Worm (Caenorhabditis elegans) whole organism, midembryonic: ENCODE data around the gene amt-4.

Source experiments
- T22C8.4 ChIP-seq: fragments of 200-800 bp; sonication (Bioruptor generic); IDR thresholded peaks from 2 replicates; pipeline ENCODE4 v1.3.6; 2022; ENCODE audit warnings: missing genetic modification characterization, missing compliant biosample characterization
- cog-1 ChIP-seq: sonication (generic microtip); optimal IDR thresholded peaks from 2 replicates; lab custom pipeline; 2016; ENCODE audit warnings: missing genetic modification characterization, missing compliant biosample characterization
- flt-1 ChIP-seq: fragments of 200-800 bp; sonication (Bioruptor generic); IDR thresholded peaks from 2 replicates; pipeline ENCODE4 v1.3.6; 2022; ENCODE audit warnings: missing genetic modification characterization, missing compliant biosample characterization
- klf-2 ChIP-seq: fragments of 200-800 bp; sonication (Bioruptor generic); conservative IDR thresholded peaks from 2 replicates; pipeline ENCODE4 v1.3.6; 2022; ENCODE audit warnings: missing genetic modification reagents, missing genetic modification characterization, missing compliant biosample characterization
- med-1 ChIP-seq: sonication (generic microtip); optimal IDR thresholded peaks from 2 replicates; lab custom pipeline; 2017; ENCODE audit warnings: missing genetic modification characterization, mild to moderate bottlenecking, missing compliant biosample characterization, antibody characterized with exemption, missing genetic modification reagents; ENCODE audit not compliant: insufficient read depth
- ref-1 ChIP-seq: fragments of 200-800 bp; sonication (Bioruptor generic); conservative IDR thresholded peaks from 2 replicates; pipeline ENCODE4 v1.3.6; 2022; ENCODE audit warnings: missing genetic modification reagents, missing genetic modification characterization, missing compliant biosample characterization
- tab-1 ChIP-seq: fragments of 200-800 bp; sonication (Bioruptor generic); IDR thresholded peaks from 2 replicates; pipeline ENCODE4 v1.3.6; 2022; ENCODE audit warnings: missing genetic modification characterization, missing compliant biosample characterization
- ztf-23 ChIP-seq: fragments of 200-800 bp; sonication (Bioruptor generic); IDR thresholded peaks from 2 replicates; pipeline ENCODE4 v1.3.6; 2022; ENCODE audit warnings: missing genetic modification reagents, missing genetic modification characterization, missing compliant biosample characterization
- ztf-29 ChIP-seq: fragments of 200-800 bp; sonication (Bioruptor generic); IDR thresholded peaks from 2 replicates; pipeline ENCODE4 v1.3.6; 2022; ENCODE audit warnings: missing genetic modification reagents, missing genetic modification characterization, missing compliant biosample characterization

Gene amt-4

ce11 chrX:4528905-4529304 lies 36.2 kb upstream of the amt-4 start:
- TF ChIP-seq cog-1 (tag; lab: Kevin White, UChicago) (no peak), ztf-29 (no peak), flt-1 (no peak), T22C8.4 (GFP tag; lab: Robert Waterston, UW) (no peak), klf-2 (GFP tag; lab: Robert Waterston, UW) (no peak), tab-1 (GFP tag; lab: Robert Waterston, UW) (no peak)

DNA sequence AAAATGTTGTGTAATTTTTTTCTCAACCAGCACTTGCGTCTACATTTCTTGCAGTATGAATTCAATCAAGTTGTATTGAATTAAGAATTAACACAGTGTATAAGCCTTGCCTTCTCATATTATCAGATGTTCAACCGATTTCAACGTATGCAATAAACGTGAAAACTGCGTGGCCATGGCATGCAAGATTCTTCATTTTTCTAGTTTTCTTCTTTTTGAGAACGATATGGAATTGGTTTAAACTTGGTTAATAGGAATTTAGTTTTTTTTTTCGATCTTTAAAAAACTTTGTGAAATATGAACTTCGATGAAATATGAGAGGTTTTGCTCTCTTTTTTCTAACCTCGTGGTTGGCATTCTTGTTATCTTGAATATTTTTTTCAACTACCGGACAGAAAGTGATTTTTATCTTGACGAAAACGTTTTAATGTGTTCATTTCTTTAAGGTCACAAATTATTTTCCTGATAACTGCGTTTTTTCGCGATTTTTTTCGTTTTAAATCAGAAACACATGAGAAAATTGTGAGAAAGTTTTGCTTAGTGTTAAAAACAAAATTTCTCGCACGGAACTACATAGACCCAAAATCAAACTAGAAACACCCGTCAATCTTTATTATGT lies 34.6 kb upstream of the amt-4 start:
- TF ChIP-seq med-1 (GFP tag; lab: Kevin White, UChicago), result no peak
- no peak for TF ChIP-seq ref-1 (GFP tag; lab: Robert Waterston, UW)
- TF ChIP-seq tab-1 (GFP tag; lab: Robert Waterston, UW), result no peak
- TF ChIP-seq klf-2 (GFP tag; lab: Robert Waterston, UW), result no peak
- no peak for TF ChIP-seq ztf-23
- no peak for TF ChIP-seq T22C8.4 (GFP tag; lab: Robert Waterston, UW)
- no peak for TF ChIP-seq flt-1
- no peak for TF ChIP-seq ztf-29
- no peak for TF ChIP-seq cog-1 (tag; lab: Kevin White, UChicago)

DNA sequence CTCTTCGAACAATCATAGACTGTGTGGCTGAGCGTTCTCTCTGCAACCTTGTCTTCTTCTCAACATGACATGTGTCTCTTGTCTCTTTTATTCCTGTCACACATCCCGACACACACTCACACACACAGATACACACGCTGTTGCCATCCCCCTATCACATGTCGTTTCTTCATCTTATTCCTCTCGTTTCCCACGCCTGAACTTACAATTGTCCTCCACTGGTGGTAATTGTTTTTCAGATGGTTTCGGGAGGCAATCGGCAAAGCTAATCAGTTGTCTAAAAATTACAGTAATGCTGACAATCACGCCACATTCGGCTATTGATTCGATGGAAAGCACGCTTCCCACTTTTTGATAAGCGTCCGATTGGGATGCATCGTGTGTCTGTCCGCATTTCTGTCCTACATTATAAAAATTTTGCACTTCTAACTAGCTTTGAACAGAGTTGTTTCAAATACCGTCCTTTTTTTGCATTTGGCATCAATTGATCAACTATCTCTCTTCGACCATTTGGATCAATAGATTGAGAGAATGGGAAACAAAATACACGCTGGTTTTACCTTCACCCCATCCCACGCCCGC lies 32.9 kb upstream of the amt-4 start, which contains the start of gene nhr-35:
TSS of gene nhr-35 (plus strand) at position 532 of the 582 bp plus-strand sequence.
- TF ChIP-seq T22C8.4 (GFP tag; lab: Robert Waterston, UW) (no peak), med-1 (GFP tag; lab: Kevin White, UChicago) (no peak), ztf-23 (no peak), ref-1 (GFP tag; lab: Robert Waterston, UW) (no peak), tab-1 (GFP tag; lab: Robert Waterston, UW) (no peak), cog-1 (tag; lab: Kevin White, UChicago) (no peak), flt-1 (no peak), ztf-29 (no peak), klf-2 (GFP tag; lab: Robert Waterston, UW) (no peak)

DNA sequence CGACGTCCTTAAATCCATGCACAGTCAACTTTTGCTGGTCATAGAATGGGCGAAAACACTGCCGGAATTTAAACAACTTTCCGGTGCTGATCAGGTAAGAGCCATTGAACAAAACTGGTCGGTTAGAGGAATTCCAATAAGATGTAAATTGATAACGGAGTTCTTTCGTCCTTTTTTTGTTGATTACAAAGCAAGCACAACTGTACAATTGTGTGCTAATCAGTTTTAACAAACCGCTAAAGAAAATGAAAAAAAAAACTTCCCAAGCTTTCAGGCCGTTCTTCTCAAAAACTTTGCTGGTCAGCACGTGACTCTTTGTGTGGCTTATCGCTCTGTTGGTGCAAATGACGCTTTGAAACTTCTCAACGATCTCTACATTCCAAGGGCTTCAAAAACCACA lies 31.0 kb upstream of the amt-4 start:
- no peak for TF ChIP-seq tab-1 (GFP tag; lab: Robert Waterston, UW)
- no peak for TF ChIP-seq med-1 (GFP tag; lab: Kevin White, UChicago)
- TF ChIP-seq T22C8.4 (GFP tag; lab: Robert Waterston, UW), result no peak
- TF ChIP-seq cog-1 (tag; lab: Kevin White, UChicago), result no peak
- no peak for TF ChIP-seq klf-2 (GFP tag; lab: Robert Waterston, UW)
- no peak for TF ChIP-seq ztf-23
- no peak for TF ChIP-seq ztf-29
- TF ChIP-seq flt-1, result no peak
- TF ChIP-seq ref-1 (GFP tag; lab: Robert Waterston, UW), result no peak

DNA sequence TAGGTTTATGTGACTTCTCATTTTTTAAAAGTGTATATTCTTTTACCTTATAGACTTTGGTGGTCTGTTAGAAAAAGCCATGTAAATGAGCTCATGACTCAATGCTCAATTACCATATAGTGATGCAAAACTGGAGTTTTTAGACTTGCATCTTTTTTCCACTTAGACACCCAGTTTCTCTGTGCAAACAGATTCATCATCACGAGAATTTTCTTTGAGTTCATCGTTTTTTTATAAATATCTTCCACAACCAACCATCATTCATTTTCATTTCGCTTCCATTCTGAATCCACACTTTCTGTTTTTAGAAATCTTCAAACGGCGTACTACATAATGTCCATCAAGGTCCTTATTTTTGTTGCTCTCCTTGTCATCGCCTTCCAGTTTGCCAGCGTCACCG lies 20.6 kb upstream of the amt-4 start, which contains the start of gene C07A12.2:
TSS of gene C07A12.2 (plus strand) at position 301 of the 400 bp plus-strand sequence.
- no peak for TF ChIP-seq flt-1
- no peak for TF ChIP-seq med-1 (GFP tag; lab: Kevin White, UChicago)
- TF ChIP-seq tab-1 (GFP tag; lab: Robert Waterston, UW), result no peak
- no peak for TF ChIP-seq ztf-23
- TF ChIP-seq T22C8.4 (GFP tag; lab: Robert Waterston, UW), result no peak
- TF ChIP-seq ztf-29, result no peak
- TF ChIP-seq klf-2 (GFP tag; lab: Robert Waterston, UW), result no peak
- no peak for TF ChIP-seq cog-1 (tag; lab: Kevin White, UChicago)
- TF ChIP-seq ref-1 (GFP tag; lab: Robert Waterston, UW), result no peak

ce11 chrX:4548929-4549328 lies 16.2 kb upstream of the amt-4 start:
- TF ChIP-seq flt-1, result no peak
- no peak for TF ChIP-seq klf-2 (GFP tag; lab: Robert Waterston, UW)
- no peak for TF ChIP-seq ztf-23
- TF ChIP-seq ref-1 (GFP tag; lab: Robert Waterston, UW), result no peak
- TF ChIP-seq T22C8.4 (GFP tag; lab: Robert Waterston, UW), result no peak
- no peak for TF ChIP-seq tab-1 (GFP tag; lab: Robert Waterston, UW)
- no peak for TF ChIP-seq ztf-29
- no peak for TF ChIP-seq med-1 (GFP tag; lab: Kevin White, UChicago)
- no peak for TF ChIP-seq cog-1 (tag; lab: Kevin White, UChicago)

- TF ChIP-seq klf-2 (GFP tag; lab: Robert Waterston, UW) (no peak), T22C8.4 (GFP tag; lab: Robert Waterston, UW) (no peak), cog-1 (tag; lab: Kevin White, UChicago) (no peak), ztf-29 (no peak), ref-1 (GFP tag; lab: Robert Waterston, UW) (no peak), flt-1 (no peak), tab-1 (GFP tag; lab: Robert Waterston, UW) (no peak), ztf-23 (no peak), med-1 (GFP tag; lab: Kevin White, UChicago) (no peak)
Observed at ce11 chrX:4549853-4550596, 15.1 kb upstream of the amt-4 start, which contains the start of gene C07A12.18. C07A12.18 (minus strand) TSS chrX:4549903.

DNA sequence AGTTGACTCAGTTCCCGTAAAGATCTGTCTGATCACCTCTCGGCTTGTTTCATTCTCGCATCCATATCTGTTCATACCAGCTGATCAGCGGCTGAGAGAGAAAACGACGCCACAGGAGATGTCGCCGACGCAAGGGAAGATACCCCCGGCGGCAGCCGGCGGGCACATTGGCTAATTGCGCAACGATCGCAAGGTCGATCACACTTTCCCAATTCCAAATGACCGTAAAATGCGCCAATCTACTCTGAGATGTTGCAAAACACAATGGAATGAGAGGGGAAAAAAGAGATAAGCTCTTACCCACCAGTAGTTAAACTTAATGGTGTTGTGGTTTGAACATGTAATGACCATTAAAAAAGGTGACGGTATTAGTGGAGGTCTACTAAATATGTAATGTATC lies 14.1 kb upstream of the amt-4 start:
- TF ChIP-seq ztf-29, result no peak
- no peak for TF ChIP-seq tab-1 (GFP tag; lab: Robert Waterston, UW)
- TF ChIP-seq T22C8.4 (GFP tag; lab: Robert Waterston, UW), result no peak

ce11 chrX:4553033-4553432 lies 12.1 kb upstream of the amt-4 start:
- TF ChIP-seq cog-1 (tag; lab: Kevin White, UChicago), result no peak
- TF ChIP-seq flt-1, result no peak
- TF ChIP-seq med-1 (GFP tag; lab: Kevin White, UChicago), result no peak
- TF ChIP-seq tab-1 (GFP tag; lab: Robert Waterston, UW), result no peak
- no peak for TF ChIP-seq ztf-29
- TF ChIP-seq T22C8.4 (GFP tag; lab: Robert Waterston, UW), result no peak
- no peak for TF ChIP-seq ref-1 (GFP tag; lab: Robert Waterston, UW)
- TF ChIP-seq ztf-23, result no peak
- no peak for TF ChIP-seq klf-2 (GFP tag; lab: Robert Waterston, UW)
